Fruit fly (Drosophila melanogaster) whole organism, prepupa: ENCODE results near the gene CG14194.
A peak's percentile ranks its signal among the peaks of the same experiment; 100 is the strongest.

Experiments used
- Blimp-1 ChIP-seq: fragments of 200-800 bp; sonication (Bioruptor generic); optimal IDR thresholded peaks from 3 replicates; lab custom pipeline; 2017; ENCODE audit warnings: missing biosample characterization, missing genetic modification characterization, mild to moderate bottlenecking, moderate library complexity, missing genetic modification reagents
- CG10631 ChIP-seq: fragments of 200-800 bp; sonication (Bioruptor generic); optimal IDR thresholded peaks from 2 replicates; lab custom pipeline; 2016; ENCODE audit warnings: missing biosample characterization, missing genetic modification characterization
- CG10669 ChIP-seq: fragments of 200-800 bp; sonication (Bioruptor generic); optimal IDR thresholded peaks from 3 replicates; lab custom pipeline; 2018; ENCODE audit warnings: missing biosample characterization, mild to moderate bottlenecking, missing genetic modification characterization, moderate library complexity
- CG11294 ChIP-seq: fragments of 200-800 bp; sonication (Bioruptor generic); IDR thresholded peaks from 2 replicates; pipeline ENCODE4 v1.3.6; 2022; ENCODE audit warnings: missing biosample characterization, missing genetic modification characterization
- CG11762 ChIP-seq: fragments of 200-800 bp; sonication (Bioruptor generic); optimal IDR thresholded peaks from 3 replicates; lab custom pipeline; 2016; ENCODE audit warnings: missing biosample characterization, missing genetic modification characterization; ENCODE audit not compliant: insufficient read depth
- CG11902 ChIP-seq: fragments of 200-800 bp; sonication (Bioruptor generic); optimal IDR thresholded peaks from 3 replicates; lab custom pipeline; 2016; ENCODE audit warnings: missing biosample characterization, missing genetic modification characterization
- CG1621 ChIP-seq: fragments of 200-800 bp; sonication (Bioruptor generic); optimal IDR thresholded peaks from 3 replicates; lab custom pipeline; 2018; ENCODE audit warnings: missing biosample characterization, mild to moderate bottlenecking, missing genetic modification characterization
- CG3032 ChIP-seq: fragments of 200-800 bp; optimal IDR thresholded peaks from 2 replicates; lab custom pipeline; 2019; ENCODE audit warnings: missing biosample characterization, mild to moderate bottlenecking, missing genetic modification characterization, moderate library complexity
- CG32006 ChIP-seq: fragments of 200-800 bp; sonication (Bioruptor generic); optimal IDR thresholded peaks from 3 replicates; lab custom pipeline; 2017; ENCODE audit warnings: missing biosample characterization, mild to moderate bottlenecking, missing genetic modification characterization
- CG34406 ChIP-seq: fragments of 200-800 bp; sonication (Bioruptor generic); optimal IDR thresholded peaks from 3 replicates; lab custom pipeline; 2016; ENCODE audit warnings: missing biosample characterization, missing genetic modification characterization
- CG3919 ChIP-seq: fragments of 200-800 bp; sonication (Bioruptor generic); optimal IDR thresholded peaks from 3 replicates; lab custom pipeline; 2016; ENCODE audit warnings: missing biosample characterization, missing genetic modification characterization
- CG6163 ChIP-seq: fragments of 200-800 bp; sonication (Bioruptor generic); IDR thresholded peaks from 3 replicates; pipeline ENCODE4 v1.3.6; 2022; ENCODE audit warnings: missing biosample characterization, missing genetic modification characterization
- CG6276 ChIP-seq: fragments of 200-800 bp; sonication (Bioruptor generic); optimal IDR thresholded peaks from 2 replicates; lab custom pipeline; 2017; ENCODE audit warnings: missing biosample characterization, mild to moderate bottlenecking, missing genetic modification characterization
- CG6792 ChIP-seq: fragments of 200-800 bp; sonication (Bioruptor generic); optimal IDR thresholded peaks from 3 replicates; lab custom pipeline; 2016; ENCODE audit warnings: missing biosample characterization, missing genetic modification characterization
- CG7368 ChIP-seq: fragments of 200-800 bp; sonication (Bioruptor generic); optimal IDR thresholded peaks from 3 replicates; lab custom pipeline; 2016; ENCODE audit warnings: missing biosample characterization, missing genetic modification characterization
- CG8119 ChIP-seq: fragments of 200-800 bp; sonication (Bioruptor generic); IDR thresholded peaks from 3 replicates; pipeline ENCODE4 v1.3.6; 2022; ENCODE audit warnings: missing biosample characterization, missing genetic modification characterization
- CG8319 ChIP-seq: fragments of 200-800 bp; sonication (Bioruptor generic); optimal IDR thresholded peaks from 3 replicates; lab custom pipeline; 2016; ENCODE audit warnings: missing biosample characterization, missing genetic modification characterization
- CG8632 ChIP-seq: fragments of 200-800 bp; sonication (Bioruptor generic); optimal IDR thresholded peaks from 3 replicates; lab custom pipeline; 2016; ENCODE audit warnings: missing biosample characterization, missing genetic modification characterization
- Eip75B ChIP-seq: fragments of 200-800 bp; sonication (Bioruptor generic); optimal IDR thresholded peaks from 3 replicates; lab custom pipeline; 2016; ENCODE audit warnings: missing biosample characterization, missing genetic modification characterization
- Eip78C ChIP-seq: fragments of 200-800 bp; sonication (Bioruptor generic); peaks from one replicate; lab custom pipeline; 2016; ENCODE audit warnings: missing biosample characterization, missing genetic modification characterization
- Eip93F ChIP-seq: fragments of 200-800 bp; sonication (Bioruptor generic); optimal IDR thresholded peaks from 2 replicates; lab custom pipeline; 2016; ENCODE audit warnings: missing biosample characterization, mild to moderate bottlenecking, missing genetic modification characterization
- Ets21C ChIP-seq: fragments of 200-800 bp; sonication (Bioruptor generic); optimal IDR thresholded peaks from 3 replicates; lab custom pipeline; 2016; ENCODE audit warnings: missing biosample characterization, missing genetic modification characterization
- Ets96B ChIP-seq: fragments of 200-800 bp; optimal IDR thresholded peaks from 2 replicates; lab custom pipeline; 2019; ENCODE audit warnings: missing biosample characterization, mild to moderate bottlenecking, missing genetic modification characterization, moderate library complexity
- Gug ChIP-seq: fragments of 200-800 bp; sonication (Bioruptor generic); IDR thresholded peaks from 2 replicates; pipeline ENCODE4 v1.3.6; 2022; ENCODE audit warnings: missing biosample characterization, missing genetic modification characterization
- Hr39 ChIP-seq: fragments of 200-800 bp; sonication (Bioruptor generic); optimal IDR thresholded peaks from 2 replicates; lab custom pipeline; 2016; ENCODE audit warnings: missing biosample characterization, missing genetic modification characterization
- Hr4 ChIP-seq: fragments of 200-800 bp; sonication (Bioruptor generic); optimal IDR thresholded peaks from 3 replicates; lab custom pipeline; 2016; ENCODE audit warnings: missing biosample characterization, missing genetic modification characterization
- Lpt ChIP-seq: fragments of 200-800 bp; sonication (Bioruptor generic); optimal IDR thresholded peaks from 3 replicates; lab custom pipeline; 2016; ENCODE audit warnings: missing biosample characterization, missing genetic modification characterization
- Met ChIP-seq: fragments of 200-800 bp; sonication (Bioruptor generic); optimal IDR thresholded peaks from 3 replicates; lab custom pipeline; 2016; ENCODE audit warnings: missing biosample characterization, missing genetic modification characterization
- Sox102F ChIP-seq: fragments of 200-800 bp; sonication (Bioruptor generic); optimal IDR thresholded peaks from 2 replicates; lab custom pipeline; 2016; ENCODE audit warnings: missing biosample characterization, mild to moderate bottlenecking, missing genetic modification characterization
- Sox14 ChIP-seq: fragments of 200-800 bp; sonication (Bioruptor generic); optimal IDR thresholded peaks from 3 replicates; lab custom pipeline; 2016; ENCODE audit warnings: missing biosample characterization, missing genetic modification characterization
- Sox15 ChIP-seq: fragments of 200-800 bp; sonication (Bioruptor generic); optimal IDR thresholded peaks from 3 replicates; lab custom pipeline; 2016; ENCODE audit warnings: missing biosample characterization, missing genetic modification characterization
- achi ChIP-seq: fragments of 200-800 bp; sonication (Bioruptor generic); optimal IDR thresholded peaks from 3 replicates; lab custom pipeline; 2016; ENCODE audit warnings: missing biosample characterization, missing genetic modification characterization
- acj6 ChIP-seq: fragments of 200-800 bp; sonication (Bioruptor generic); optimal IDR thresholded peaks from 3 replicates; lab custom pipeline; 2016; ENCODE audit warnings: missing biosample characterization, missing genetic modification characterization
- cyc ChIP-seq: fragments of 200-800 bp; sonication (Bioruptor generic); optimal IDR thresholded peaks from 3 replicates; lab custom pipeline; 2016; ENCODE audit warnings: missing biosample characterization, missing genetic modification characterization
- dsx ChIP-seq: fragments of 200-800 bp; optimal IDR thresholded peaks from 3 replicates; lab custom pipeline; 2019; ENCODE audit warnings: missing biosample characterization, mild to moderate bottlenecking, missing genetic modification characterization, moderate library complexity; ENCODE audit not compliant: poor library complexity, severe bottlenecking
- eg ChIP-seq: fragments of 200-800 bp; sonication (Bioruptor generic); IDR thresholded peaks from 3 replicates; pipeline ENCODE4 v1.3.6; 2022; ENCODE audit warnings: missing biosample characterization, missing genetic modification characterization
- esn ChIP-seq: fragments of 200-800 bp; sonication (Bioruptor generic); optimal IDR thresholded peaks from 2 replicates; lab custom pipeline; 2016; ENCODE audit warnings: missing biosample characterization, mild to moderate bottlenecking, missing genetic modification characterization, moderate library complexity
- fd59A ChIP-seq: fragments of 200-800 bp; sonication (Bioruptor generic); optimal IDR thresholded peaks from 2 replicates; lab custom pipeline; 2017; ENCODE audit warnings: missing biosample characterization, mild to moderate bottlenecking, missing genetic modification characterization, missing genetic modification reagents
- fd85E ChIP-seq: fragments of 200-800 bp; sonication (Bioruptor generic); optimal IDR thresholded peaks from 3 replicates; lab custom pipeline; 2016; ENCODE audit warnings: missing biosample characterization, missing genetic modification characterization
- fkh ChIP-seq: fragments of 200-800 bp; sonication (Bioruptor generic); optimal IDR thresholded peaks from 3 replicates; lab custom pipeline; 2017; ENCODE audit warnings: missing biosample characterization, mild to moderate bottlenecking, missing genetic modification characterization, moderate library complexity
- pdm3 ChIP-seq: fragments of 200-800 bp; sonication (Bioruptor generic); optimal IDR thresholded peaks from 3 replicates; lab custom pipeline; 2016; ENCODE audit warnings: missing biosample characterization, missing genetic modification characterization
- salr ChIP-seq, 2 experiments: fragments of 200-800 bp; sonication (Bioruptor generic); optimal IDR thresholded peaks; 3 replicates each; lab custom pipeline; 2016 to 2018; ENCODE audit warnings: missing biosample characterization in 2 of 2, missing genetic modification characterization in 2 of 2, mild to moderate bottlenecking in 1 of 2
- ss ChIP-seq, 2 experiments: fragments of 200-800 bp; sonication (Bioruptor generic); optimal IDR thresholded peaks; 2 replicates in 1 of 2; 3 replicates in 1 of 2; lab custom pipeline; 2017 to 2018; ENCODE audit warnings: mild to moderate bottlenecking in 2 of 2, missing biosample characterization in 2 of 2, missing genetic modification characterization in 2 of 2, moderate library complexity in 1 of 2
- svp ChIP-seq: fragments of 200-800 bp; sonication (Bioruptor generic); peaks from one replicate; lab custom pipeline; 2016; ENCODE audit warnings: missing biosample characterization, missing genetic modification characterization
- topi ChIP-seq: fragments of 200-800 bp; sonication (Bioruptor generic); optimal IDR thresholded peaks from 3 replicates; lab custom pipeline; 2016; ENCODE audit warnings: missing biosample characterization, missing genetic modification characterization
- vri ChIP-seq: fragments of 200-800 bp; sonication (Bioruptor generic); optimal IDR thresholded peaks from 3 replicates; lab custom pipeline; 2016; ENCODE audit warnings: missing biosample characterization, mild to moderate bottlenecking, missing genetic modification characterization

The CG14194 gene

dm6 chrX:19154998-19155397 lies 38.4 kb upstream of the CG14194 start (continued):
- peak; percentile 93 for TF ChIP-seq acj6 (GFP tag; lab: Kevin White, UChicago)
- peak; percentile 85 for TF ChIP-seq CG3032 (tag; lab: Kevin White, UChicago)
- TF ChIP-seq CG8119 (GFP tag; lab: Robert Waterston, UW): peak; percentile 94
- peak; percentile 95 for TF ChIP-seq pdm3
- TF ChIP-seq Hr39 (GFP tag; lab: Kevin White, UChicago): peak; percentile 95
- TF ChIP-seq vri (GFP tag; lab: Kevin White, UChicago): peak; percentile 88
- peak; percentile 94 for TF ChIP-seq CG10631 (GFP tag; lab: Kevin White, UChicago)
- TF ChIP-seq cyc (GFP tag; lab: Kevin White, UChicago): peak; percentile 95
- TF ChIP-seq achi (GFP tag; lab: Kevin White, UChicago): peak; percentile 95
- TF ChIP-seq fd59A (GFP tag; lab: Kevin White, UChicago): peak; percentile 83
- TF ChIP-seq Sox15 (GFP tag; lab: Kevin White, UChicago): peak; percentile 91
- TF ChIP-seq salr (GFP tag; optimal IDR thresholded peaks at IDR 0.05; lab: Kevin White, UChicago): peak; percentile 81 to 85
- peak; percentile 91 for TF ChIP-seq dsx (GFP tag; lab: Kevin White, UChicago)
- TF ChIP-seq Blimp-1 (GFP tag; lab: Kevin White, UChicago): peak; percentile 84
- peak; percentile 92 for TF ChIP-seq CG11902
- TF ChIP-seq CG8632 (GFP tag; lab: Kevin White, UChicago): peak; percentile 92
- peak; percentile 96 for TF ChIP-seq Sox102F (GFP tag; lab: Kevin White, UChicago)
- TF ChIP-seq svp (GFP tag; lab: Kevin White, UChicago): peak; percentile 99
- peak; percentile 94 for TF ChIP-seq CG34406 (GFP tag; lab: Kevin White, UChicago)
- TF ChIP-seq Gug (GFP tag; lab: Robert Waterston, UW): peak; percentile 93
- TF ChIP-seq Eip93F (GFP tag; lab: Kevin White, UChicago): peak; percentile 83
- TF ChIP-seq Met (GFP tag; lab: Kevin White, UChicago): peak; percentile 96
- peak; percentile 96 for TF ChIP-seq esn (GFP tag; lab: Kevin White, UChicago)
- TF ChIP-seq fd85E (GFP tag; lab: Kevin White, UChicago): peak; percentile 78
- peak; percentile 97 for TF ChIP-seq CG6163 (GFP tag; lab: Robert Waterston, UW)
- TF ChIP-seq ss (GFP tag; optimal IDR thresholded peaks at IDR 0.05; lab: Kevin White, UChicago): peak; percentile 81 to 89

- TF ChIP-seq CG11902: peak; percentile 73
- peak; percentile 48 for TF ChIP-seq Hr4 (GFP tag; lab: Kevin White, UChicago)
- TF ChIP-seq CG6792 (GFP tag; lab: Kevin White, UChicago): peak; percentile 90
- peak; percentile 84 for TF ChIP-seq CG7368
- peak; percentile 92 for TF ChIP-seq Eip78C (GFP tag; lab: Kevin White, UChicago)
- peak; percentile 85 for TF ChIP-seq Eip75B
- peak; percentile 52 for TF ChIP-seq Ets21C (GFP tag; lab: Kevin White, UChicago)
- TF ChIP-seq CG11762 (GFP tag; lab: Kevin White, UChicago): peak; percentile 78
- peak; percentile 83 for TF ChIP-seq CG1621 (tag; lab: Kevin White, UChicago)
- peak; percentile 81 for TF ChIP-seq fd59A (GFP tag; lab: Kevin White, UChicago)
- TF ChIP-seq CG6163 (GFP tag; lab: Robert Waterston, UW): peak; percentile 94
- TF ChIP-seq CG11294: 0 out of 2 replicates have a peak, but pooled peaks have one; percentile 63
- peak; percentile 89 for TF ChIP-seq Ets96B
- peak; percentile 75 for TF ChIP-seq cyc (GFP tag; lab: Kevin White, UChicago)
- peak; percentile 91 for TF ChIP-seq vri (GFP tag; lab: Kevin White, UChicago)
- TF ChIP-seq svp (GFP tag; lab: Kevin White, UChicago): peak; percentile 91
- peak; percentile 80 for TF ChIP-seq CG32006 (GFP tag; lab: Kevin White, UChicago)
- peak; percentile 80 for TF ChIP-seq CG8119 (GFP tag; lab: Robert Waterston, UW)
- no peak for TF ChIP-seq fkh (GFP tag; lab: Kevin White, UChicago)
- TF ChIP-seq Sox14 (GFP tag; lab: Kevin White, UChicago): peak; percentile 73
- peak; percentile 63 for TF ChIP-seq Eip93F (GFP tag; lab: Kevin White, UChicago)
- peak; percentile 43 for TF ChIP-seq fd85E (GFP tag; lab: Kevin White, UChicago)
- TF ChIP-seq Lpt (GFP tag; lab: Kevin White, UChicago): peak; percentile 78
- peak; percentile 89 for TF ChIP-seq acj6 (GFP tag; lab: Kevin White, UChicago)
- TF ChIP-seq salr (GFP tag; optimal IDR thresholded peaks at IDR 0.05; lab: Kevin White, UChicago): peak; percentile 68 to 75
- TF ChIP-seq achi (GFP tag; lab: Kevin White, UChicago): peak; percentile 89
- TF ChIP-seq CG3919 (GFP tag; lab: Kevin White, UChicago): peak; percentile 89
- TF ChIP-seq eg (GFP tag; lab: Robert Waterston, UW): peak; percentile 87
- TF ChIP-seq CG8319 (GFP tag; lab: Kevin White, UChicago): peak; percentile 73
- TF ChIP-seq CG10631 (GFP tag; lab: Kevin White, UChicago): peak; percentile 89
- peak; percentile 87 to 92 for TF ChIP-seq ss (GFP tag; optimal IDR thresholded peaks at IDR 0.05; lab: Kevin White, UChicago)
- TF ChIP-seq Sox102F (GFP tag; lab: Kevin White, UChicago): peak; percentile 84
- TF ChIP-seq topi: peak; percentile 83
- peak; percentile 68 for TF ChIP-seq CG6276 (GFP tag; lab: Kevin White, UChicago)
- peak; percentile 88 for TF ChIP-seq CG10669 (GFP tag; lab: Kevin White, UChicago)
- peak; percentile 86 for TF ChIP-seq esn (GFP tag; lab: Kevin White, UChicago)
- peak; percentile 76 for TF ChIP-seq Gug (GFP tag; lab: Robert Waterston, UW)
Measured at dm6 chrX:19155922-19156437, 37.4 kb upstream of the CG14194 start.
